Worm (Caenorhabditis elegans) whole organism, L4 larva: ENCODE measurements around the gene ced-7.

Experiments used
- F49E8.2 ChIP-seq: sonication (generic microtip); optimal IDR thresholded peaks from 2 replicates; lab custom pipeline; 2016; ENCODE audit warnings: missing compliant biosample characterization, mild to moderate bottlenecking, missing genetic modification characterization, borderline replicate concordance
- Y48G9A.11 ChIP-seq: fragments of 200-800 bp; sonication (Bioruptor generic); IDR thresholded peaks from 2 replicates; pipeline ENCODE4 v1.3.6; 2022; ENCODE audit warnings: missing genetic modification reagents, missing genetic modification characterization, missing compliant biosample characterization
- Y5F2A.4 ChIP-seq: fragments of 200-800 bp; sonication (Bioruptor generic); optimal IDR thresholded peaks from 2 replicates; lab custom pipeline; 2018; ENCODE audit warnings: mild to moderate bottlenecking, missing genetic modification characterization, missing compliant biosample characterization
- aha-1 ChIP-seq: fragments of 150-350 bp; peaks from one replicate; lab custom pipeline; 2014; ENCODE audit warnings: missing biosample characterization, missing genetic modification characterization
- arid-1 ChIP-seq: fragments of 200-800 bp; sonication (Bioruptor generic); conservative IDR thresholded peaks from 2 replicates; pipeline ENCODE4 v1.3.6; 2022; ENCODE audit warnings: missing genetic modification reagents, missing genetic modification characterization, missing compliant biosample characterization
- attf-4 ChIP-seq: sonication (generic microtip); optimal IDR thresholded peaks from 3 replicates; lab custom pipeline; 2017; ENCODE audit warnings: missing biosample characterization, missing genetic modification characterization
- ceh-32 ChIP-seq: sonication (generic microtip); optimal IDR thresholded peaks from 2 replicates; lab custom pipeline; 2016; ENCODE audit warnings: mild to moderate bottlenecking, missing genetic modification characterization, missing compliant biosample characterization; ENCODE audit not compliant: poor library complexity
- ceh-44 ChIP-seq: fragments of 200-800 bp; sonication (Bioruptor generic); IDR thresholded peaks from 2 replicates; pipeline ENCODE4 v1.3.6; 2022; ENCODE audit warnings: missing genetic modification reagents, missing genetic modification characterization, missing compliant biosample characterization
- daf-16 ChIP-seq, 3 experiments: sonication (generic microtip); optimal IDR thresholded peaks; 2 replicates each; lab custom pipeline; 2016 to 2017; ENCODE audit warnings: missing genetic modification characterization in 3 of 3, missing genetic modification reagents in 3 of 3, mild to moderate bottlenecking in 2 of 3, missing compliant biosample characterization in 2 of 3, missing biosample characterization in 1 of 3, moderate library complexity in 1 of 3
- daf-19 ChIP-seq: fragments of 200-800 bp; sonication (Bioruptor generic); conservative IDR thresholded peaks from 2 replicates; pipeline ENCODE4 v1.3.6; 2022; ENCODE audit warnings: missing genetic modification characterization, missing compliant biosample characterization
- dmd-6 ChIP-seq: fragments of 200-800 bp; sonication (Bioruptor generic); IDR thresholded peaks from 2 replicates; pipeline ENCODE4 v1.3.6; 2022; ENCODE audit warnings: missing genetic modification reagents, missing genetic modification characterization, missing compliant biosample characterization
- dpl-1 ChIP-seq: fragments of 150-350 bp; optimal IDR thresholded peaks from 2 replicates; lab custom pipeline; 2014; ENCODE audit warnings: missing biosample characterization, missing genetic modification reagents, missing genetic modification characterization
- duxl-1 ChIP-seq: sonication (generic microtip); optimal IDR thresholded peaks from 2 replicates; lab custom pipeline; 2016; ENCODE audit warnings: mild to moderate bottlenecking, missing genetic modification characterization, moderate library complexity, missing compliant biosample characterization; ENCODE audit not compliant: poor library complexity
- dve-1 ChIP-seq: sonication (generic microtip); optimal IDR thresholded peaks from 2 replicates; lab custom pipeline; 2017; ENCODE audit warnings: antibody characterized with exemption, mild to moderate bottlenecking, missing genetic modification characterization, missing compliant biosample characterization; ENCODE audit not compliant: insufficient read depth
- fkh-10 ChIP-seq: fragments of 150-350 bp; optimal IDR thresholded peaks from 2 replicates; lab custom pipeline; 2014; ENCODE audit warnings: missing biosample characterization, missing genetic modification reagents, missing genetic modification characterization
- hlh-30 ChIP-seq: sonication (generic microtip); optimal IDR thresholded peaks from 2 replicates; lab custom pipeline; 2017; ENCODE audit warnings: antibody characterized with exemption, mild to moderate bottlenecking, missing genetic modification characterization, missing compliant biosample characterization; ENCODE audit not compliant: insufficient read depth
- lim-7 ChIP-seq: fragments of 200-800 bp; sonication (Bioruptor generic); IDR thresholded peaks from 2 replicates; pipeline ENCODE4 v1.3.6; 2022; ENCODE audit warnings: missing genetic modification characterization, missing compliant biosample characterization
- lin-38 ChIP-seq: fragments of 200-800 bp; sonication (Bioruptor generic); IDR thresholded peaks from 2 replicates; pipeline ENCODE4 v1.3.6; 2022; ENCODE audit warnings: missing genetic modification reagents, missing genetic modification characterization, missing compliant biosample characterization
- lsy-2 ChIP-seq, 2 experiments: fragments of 150-350 bp in 1 of 2; sonication (generic microtip) in 1 of 2; optimal IDR thresholded peaks; 2 replicates each; lab custom pipeline; 2014 to 2017; ENCODE audit warnings: missing biosample characterization in 2 of 2, missing genetic modification characterization in 2 of 2
- madf-5 ChIP-seq, 2 experiments: fragments of 200-800 bp; sonication (Bioruptor generic); IDR thresholded peaks; 2 replicates each; pipeline ENCODE4 v1.3.6; 2022; ENCODE audit warnings: missing compliant biosample characterization in 2 of 2, missing genetic modification characterization in 2 of 2
- mdt-29 ChIP-seq: fragments of 200-800 bp; sonication (Bioruptor generic); IDR thresholded peaks from 2 replicates; pipeline ENCODE4 v1.3.6; 2022; ENCODE audit warnings: missing genetic modification reagents, missing genetic modification characterization, missing compliant biosample characterization
- mes-2 ChIP-seq: sonication (generic microtip); optimal IDR thresholded peaks from 2 replicates; lab custom pipeline; 2016; ENCODE audit warnings: missing genotype, mild to moderate bottlenecking, missing genetic modification characterization, missing compliant biosample characterization; ENCODE audit not compliant: poor library complexity, severe bottlenecking
- mxl-2 ChIP-seq: fragments of 200-800 bp; sonication (Bioruptor generic); conservative IDR thresholded peaks from 2 replicates; pipeline ENCODE4 v1.3.6; 2022; ENCODE audit warnings: missing genetic modification reagents, missing genetic modification characterization, missing compliant biosample characterization
- mxl-3 ChIP-seq: fragments of 200-800 bp; sonication (Bioruptor generic); optimal IDR thresholded peaks from 2 replicates; lab custom pipeline; 2018; ENCODE audit warnings: mild to moderate bottlenecking, missing genetic modification characterization, missing compliant biosample characterization
- nhr-28 ChIP-seq: fragments of 150-350 bp; optimal IDR thresholded peaks from 2 replicates; lab custom pipeline; 2014; ENCODE audit warnings: missing biosample characterization, missing genetic modification characterization
- nhr-6 ChIP-seq: fragments of 150-350 bp; optimal IDR thresholded peaks from 2 replicates; lab custom pipeline; 2014; ENCODE audit warnings: missing biosample characterization, missing genetic modification characterization
- rbr-2 ChIP-seq: sonication (generic microtip); optimal IDR thresholded peaks from 2 replicates; lab custom pipeline; 2016; ENCODE audit warnings: missing genotype, missing genetic modification characterization, missing compliant biosample characterization
- saeg-2 ChIP-seq: fragments of 200-800 bp; sonication (Bioruptor generic); IDR thresholded peaks from 2 replicates; pipeline ENCODE4 v1.3.6; 2022; ENCODE audit warnings: missing genetic modification reagents, missing genetic modification characterization, missing compliant biosample characterization
- sdz-12 ChIP-seq: fragments of 200-800 bp; sonication (Bioruptor generic); optimal IDR thresholded peaks from 2 replicates; lab custom pipeline; 2018; ENCODE audit warnings: mild to moderate bottlenecking, missing genetic modification characterization, missing compliant biosample characterization
- snpc-1.2 ChIP-seq: fragments of 200-800 bp; sonication (Bioruptor generic); IDR thresholded peaks from 2 replicates; pipeline ENCODE4 v1.3.6; 2022; ENCODE audit warnings: missing genetic modification reagents, missing genetic modification characterization, missing compliant biosample characterization
- snpc-4 ChIP-seq: fragments of 150-350 bp; optimal IDR thresholded peaks from 2 replicates; lab custom pipeline; 2014; ENCODE audit warnings: missing biosample characterization, missing genetic modification characterization
- tra-1 ChIP-seq: fragments of 200-800 bp; sonication (Bioruptor generic); IDR thresholded peaks from 2 replicates; pipeline ENCODE4 v1.3.6; 2022; ENCODE audit warnings: missing genetic modification reagents, missing genetic modification characterization, missing compliant biosample characterization
- unc-130 ChIP-seq: sonication (generic microtip); optimal IDR thresholded peaks from 2 replicates; lab custom pipeline; 2016; ENCODE audit warnings: missing genetic modification reagents, missing genetic modification characterization, missing compliant biosample characterization
- vab-7 ChIP-seq: fragments of 200-800 bp; sonication (Bioruptor generic); IDR thresholded peaks from 2 replicates; pipeline ENCODE4 v1.3.6; 2022; ENCODE audit warnings: missing genetic modification reagents, missing genetic modification characterization, missing compliant biosample characterization
- zip-11 ChIP-seq: fragments of 200-800 bp; sonication (Bioruptor generic); IDR thresholded peaks from 2 replicates; pipeline ENCODE4 v1.3.6; 2022; ENCODE audit warnings: missing genetic modification characterization, missing compliant biosample characterization
- ztf-11 ChIP-seq: fragments of 150-350 bp; optimal IDR thresholded peaks from 2 replicates; lab custom pipeline; 2014; ENCODE audit warnings: missing biosample characterization, missing genetic modification characterization

ced-7 gene

DNA sequence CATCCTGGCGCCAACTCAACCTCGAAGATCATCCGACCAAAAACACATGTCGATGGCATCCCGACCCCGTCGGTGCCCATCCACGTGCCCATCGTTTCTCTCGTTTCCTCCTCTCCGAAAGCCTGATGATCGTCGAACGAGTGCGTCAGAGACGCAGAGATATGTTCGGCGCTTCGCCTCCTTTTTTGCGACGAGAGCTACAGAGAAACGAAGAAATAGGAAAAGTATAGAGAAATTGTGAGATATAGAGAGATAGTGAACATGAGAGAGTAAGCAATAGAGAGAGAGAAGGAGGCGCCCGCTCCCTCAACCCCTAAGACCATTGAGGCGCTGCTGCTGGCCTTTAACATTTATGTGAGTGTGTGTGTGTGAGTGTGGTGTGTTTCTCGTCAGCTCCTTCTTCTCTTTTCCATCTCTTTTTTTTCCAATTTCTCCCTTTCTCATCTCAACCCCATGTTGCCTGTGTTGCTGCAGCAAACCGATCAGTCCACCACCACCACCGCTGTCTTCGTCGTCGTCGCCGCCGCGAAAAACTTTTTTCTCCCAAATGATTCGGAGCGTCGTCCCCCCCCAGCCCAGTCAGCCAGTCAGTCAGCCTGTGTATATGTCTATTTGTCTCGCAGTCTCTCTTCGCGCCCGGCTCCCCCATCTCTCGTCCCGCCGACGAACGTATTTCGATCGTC, 39.3 kb upstream of the ced-7 start, which contains the start of gene hlh-11 (continued):
- TF ChIP-seq ztf-11 = no peak
- TF ChIP-seq nhr-6 = peak; percentile 85
- TF ChIP-seq ceh-44 (GFP tag; lab: Robert Waterston, UW) = no peak
- TF ChIP-seq sdz-12 (GFP tag; lab: Kevin White, UChicago) = no peak
- TF ChIP-seq rbr-2 (tag; lab: Kevin White, UChicago) = peak; percentile 96
- no peak for TF ChIP-seq attf-4 (tag; lab: Kevin White, UChicago)
- peak; percentile 68 for TF ChIP-seq mxl-2 (GFP tag; lab: Robert Waterston, UW)

- no peak for TF ChIP-seq daf-19 (GFP tag; lab: Robert Waterston, UW)
- no peak for TF ChIP-seq ceh-32 (tag; lab: Kevin White, UChicago)
- no peak for TF ChIP-seq fkh-10 (GFP tag; lab: Kevin White, UChicago)
- no peak for TF ChIP-seq vab-7 (GFP tag; lab: Robert Waterston, UW)
- TF ChIP-seq saeg-2 (GFP tag; lab: Robert Waterston, UW) = no peak
- TF ChIP-seq ztf-11 = no peak
- peak; percentile 61 for TF ChIP-seq nhr-28
- TF ChIP-seq dmd-6 (GFP tag; lab: Robert Waterston, UW) = no peak
- TF ChIP-seq dve-1 (tag; lab: Kevin White, UChicago) = peak; percentile 50
- TF ChIP-seq daf-16 (GFP tag; optimal IDR thresholded peaks at IDR 0.05; lab: Kevin White, UChicago) = no peak
- peak; percentile 23 for TF ChIP-seq daf-16 (tag; optimal IDR thresholded peaks at IDR 0.05; lab: Kevin White, UChicago)
- peak; percentile 44 for TF ChIP-seq hlh-30
- peak; percentile 23 for TF ChIP-seq mxl-3
- peak; percentile 14 for TF ChIP-seq mes-2 (tag; lab: Kevin White, UChicago)
These were observed 37.8 kb upstream of the ced-7 start for ce11 chrIII:9617599-9618262.

DNA sequence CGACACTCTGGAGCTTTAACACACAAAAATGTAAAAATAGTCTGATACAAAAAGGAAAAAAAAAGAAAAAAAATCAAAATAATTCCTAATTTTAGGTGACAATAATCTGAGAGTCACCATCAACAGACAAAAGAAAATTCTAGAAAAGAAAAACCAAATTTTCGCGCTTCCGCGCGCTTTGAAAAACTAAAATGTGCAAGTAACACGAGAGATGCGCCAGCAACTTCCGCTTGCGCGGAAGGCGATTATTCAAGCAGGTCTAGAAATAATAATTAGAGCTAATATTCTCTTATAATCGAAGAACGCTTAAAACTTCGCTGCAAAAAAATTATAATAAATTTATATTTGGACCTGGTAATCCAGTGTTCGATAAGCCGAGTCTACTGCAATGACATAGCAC, 37.0 kb upstream of the ced-7 start:
- TF ChIP-seq F49E8.2 (peak; percentile 97), aha-1 (tag; lab: Kevin White, UChicago) (peak; percentile 66), lim-7 (GFP tag; lab: Robert Waterston, UW) (no peak), Y48G9A.11 (GFP tag; lab: Robert Waterston, UW) (peak; percentile 94), mdt-29 (GFP tag; lab: Robert Waterston, UW) (peak; percentile 47; the same call in 1 of the 2 replicates), tra-1 (GFP tag; lab: Robert Waterston, UW) (peak; percentile 37; the same call in 1 of the 2 replicates), lin-38 (GFP tag; lab: Robert Waterston, UW) (peak; percentile 95), unc-130 (peak; percentile 96), arid-1 (GFP tag; lab: Robert Waterston, UW) (peak; percentile 73; the same call in 1 of the 2 replicates), snpc-4 (no peak), vab-7 (GFP tag; lab: Robert Waterston, UW) (0 out of 2 replicates have a peak, but pooled peaks have one; percentile 34), snpc-1.2 (GFP tag; lab: Robert Waterston, UW) (peak; percentile 87), nhr-6 (no peak)

DNA sequence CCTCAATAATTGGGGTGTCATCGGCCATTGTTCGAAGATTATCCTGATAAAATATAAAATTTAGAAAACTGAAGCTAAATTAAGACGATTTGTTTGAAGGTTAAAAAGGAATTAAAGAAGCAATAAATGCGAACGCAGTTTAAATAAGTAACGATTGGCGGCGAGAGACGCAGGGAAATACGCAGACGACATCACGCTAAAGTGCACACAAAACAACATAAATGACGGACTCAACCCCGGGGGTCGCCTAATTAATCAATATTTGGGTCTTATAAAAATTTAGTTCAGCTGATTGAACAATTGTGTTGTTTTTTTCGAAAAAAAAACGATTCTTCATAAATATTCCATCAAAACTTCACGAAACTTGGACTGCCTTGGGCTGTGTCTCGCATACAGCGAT, 36.5 kb upstream of the ced-7 start, which contains the start of gene hcp-3:
TSS of gene hcp-3 (minus strand) at position 45 of the 400 bp plus-strand sequence.
- TF ChIP-seq dpl-1 (GFP tag; lab: Kevin White, UChicago) = peak; percentile 78
- TF ChIP-seq lin-38 (GFP tag; lab: Robert Waterston, UW) = peak; percentile 59
- TF ChIP-seq hlh-30 = peak; percentile 38
- TF ChIP-seq mes-2 (tag; lab: Kevin White, UChicago) = peak; percentile 69
- TF ChIP-seq lim-7 (GFP tag; lab: Robert Waterston, UW) = no peak
- peak; percentile 34 for TF ChIP-seq dve-1 (tag; lab: Kevin White, UChicago)
- no peak for TF ChIP-seq daf-19 (GFP tag; lab: Robert Waterston, UW)
- TF ChIP-seq zip-11 (GFP tag; lab: Robert Waterston, UW) = no peak
- peak in 1 of 2 experiments; percentile 69 for TF ChIP-seq lsy-2 (tag; optimal IDR thresholded peaks at IDR 0.05; lab: Kevin White, UChicago)
- TF ChIP-seq Y5F2A.4 (GFP tag; lab: Kevin White, UChicago) = no peak
- no peak for TF ChIP-seq duxl-1 (tag; lab: Kevin White, UChicago)
- no peak for TF ChIP-seq madf-5 (GFP tag; IDR thresholded peaks at IDR 0.05; lab: Robert Waterston, UW)
- no peak for TF ChIP-seq mxl-2 (GFP tag; lab: Robert Waterston, UW)
- no peak for TF ChIP-seq arid-1 (GFP tag; lab: Robert Waterston, UW)
